Fruit fly (Drosophila melanogaster): Measurements from ENCODE around the gene aus.

Gene aus

dm6 chr3R:21288462-21288861, 60.9 kb downstream of the aus start (continued):
- no peak for TF ChIP-seq Hsf (GFP tag; optimal IDR thresholded peaks at IDR 0.05)
- no peak for TF ChIP-seq CG9876 (GFP tag; optimal IDR thresholded peaks at IDR 0.05)
- no peak for TF ChIP-seq Hr78 (GFP tag; optimal IDR thresholded peaks at IDR 0.05)
- TF ChIP-seq ac (GFP tag; optimal IDR thresholded peaks at IDR 0.05) = no peak
- no peak for TF ChIP-seq CG1233 (GFP tag; optimal IDR thresholded peaks at IDR 0.05)
- no peak for TF ChIP-seq CG1529 (GFP tag; optimal IDR thresholded peaks at IDR 0.05)
- no peak for TF ChIP-seq CG14667 (GFP tag; IDR thresholded peaks at IDR 0.05)
- 0 out of 3 replicates have a peak, but pooled peaks have one; percentile 29 for TF ChIP-seq CG11695 (GFP tag; IDR thresholded peaks at IDR 0.05)
- TF ChIP-seq Deaf1 (tag; optimal IDR thresholded peaks at IDR 0.05) = no peak
- TF ChIP-seq NK7.1 (GFP tag; optimal IDR thresholded peaks at IDR 0.05) = no peak
- no peak for TF ChIP-seq crp (GFP tag; optimal IDR thresholded peaks at IDR 0.05)
- no peak for TF ChIP-seq twi (tag; optimal IDR thresholded peaks at IDR 0.05)
- TF ChIP-seq GATAe (GFP tag; conservative IDR thresholded peaks at IDR 0.05) = no peak
- TF ChIP-seq CG9609 (GFP tag; optimal IDR thresholded peaks at IDR 0.05) = no peak
- TF ChIP-seq CG32772 (GFP tag; IDR thresholded peaks at IDR 0.05) = no peak
- TF ChIP-seq CG13775 (GFP tag; optimal IDR thresholded peaks at IDR 0.05) = no peak
- no peak for TF ChIP-seq Spps (tag; optimal IDR thresholded peaks at IDR 0.05)
- TF ChIP-seq bowl (GFP tag; IDR thresholded peaks at IDR 0.05) = no peak
- no peak for TF ChIP-seq wek (GFP tag; optimal IDR thresholded peaks at IDR 0.05)
- TF ChIP-seq CG1647 (GFP tag; optimal IDR thresholded peaks at IDR 0.05) = no peak
- peak; percentile 40; the same call in 1 of the 2 replicates for TF ChIP-seq CG6689 (GFP tag; IDR thresholded peaks at IDR 0.05)
- peak; percentile 1 for TF ChIP-seq CG12391 (tag; optimal IDR thresholded peaks at IDR 0.05)
- peak; percentile 4 for TF ChIP-seq CG30403 (GFP tag; optimal IDR thresholded peaks at IDR 0.05)
- TF ChIP-seq Oli (tag; optimal IDR thresholded peaks at IDR 0.05) = peak; percentile 36
- no peak for TF ChIP-seq usp (GFP tag; optimal IDR thresholded peaks at IDR 0.05)
- TF ChIP-seq CG34224 (GFP tag; IDR thresholded peaks at IDR 0.05; ENCODE audit: partially characterized antibody) = no peak
- TF ChIP-seq lbe (GFP tag; optimal IDR thresholded peaks at IDR 0.05) = no peak
- no peak for TF ChIP-seq knrl (GFP tag; IDR thresholded peaks at IDR 0.05; ENCODE audit: partially characterized antibody)
- TF ChIP-seq CG15696 (tag; optimal IDR thresholded peaks at IDR 0.05) = no peak
- no peak for TF ChIP-seq zf30C (GFP tag; optimal IDR thresholded peaks at IDR 0.05)
- TF ChIP-seq Ada2b (GFP tag; IDR thresholded peaks at IDR 0.05) = no peak
- no peak; the same call in 1 of the 2 replicates for TF ChIP-seq ara (GFP tag; IDR thresholded peaks at IDR 0.05)
- TF ChIP-seq Fer3 (tag; optimal IDR thresholded peaks at IDR 0.05) = no peak
- TF ChIP-seq Mes4 (GFP tag; optimal IDR thresholded peaks at IDR 0.05) = no peak
- peak; percentile 13 for TF ChIP-seq CG13424 (tag; optimal IDR thresholded peaks at IDR 0.05)
- TF ChIP-seq vnd (GFP tag; IDR thresholded peaks at IDR 0.05; ENCODE audit: partially characterized antibody) = no peak
- TF ChIP-seq BtbVII (GFP tag; optimal IDR thresholded peaks at IDR 0.05) = no peak
- TF ChIP-seq Atf3 (GFP tag; optimal IDR thresholded peaks at IDR 0.05) = no peak
- no peak for TF ChIP-seq Myb (GFP tag; optimal IDR thresholded peaks at IDR 0.05)
- no peak for TF ChIP-seq CG11093 (GFP tag; IDR thresholded peaks at IDR 0.05)
- no peak for TF ChIP-seq Six4 (GFP tag; optimal IDR thresholded peaks at IDR 0.05)
- no peak for TF ChIP-seq CG4328 (GFP tag; optimal IDR thresholded peaks at IDR 0.05)
- no peak for TF ChIP-seq CG31365 (tag; optimal IDR thresholded peaks at IDR 0.05)
- no peak for TF ChIP-seq sd (tag; optimal IDR thresholded peaks at IDR 0.05)
- TF ChIP-seq CG15011 (GFP tag; optimal IDR thresholded peaks at IDR 0.05) = no peak
- TF ChIP-seq CG13123 (GFP tag; optimal IDR thresholded peaks at IDR 0.05) = no peak
- no peak for TF ChIP-seq Aef1 (GFP tag; IDR thresholded peaks at IDR 0.05)
- no peak for TF ChIP-seq dm (GFP tag; optimal IDR thresholded peaks at IDR 0.05)
- TF ChIP-seq mld (GFP tag; IDR thresholded peaks at IDR 0.05; ENCODE audit: partially characterized antibody) = no peak
- TF ChIP-seq bcd (GFP tag; optimal IDR thresholded peaks at IDR 0.05) = peak; percentile 5
- TF ChIP-seq Doc2 (GFP tag; IDR thresholded peaks at IDR 0.05) = no peak

Measured in whole organism, embryonic.